Worm (Caenorhabditis elegans) whole organism, L4/young adult: Measurements from ENCODE around the gene T12G3.11.

Experiments used
- W03F9.2 ChIP-seq: fragments of 150-350 bp; optimal IDR thresholded peaks from 2 replicates; lab custom pipeline; 2014; ENCODE audit warnings: missing biosample characterization, missing genetic modification characterization
- him-1 ChIP-seq: sonication (generic microtip); optimal IDR thresholded peaks from 2 replicates; lab custom pipeline; 2016; ENCODE audit warnings: missing genotype, missing genetic modification reagents, missing genetic modification characterization, missing compliant biosample characterization

DNA sequence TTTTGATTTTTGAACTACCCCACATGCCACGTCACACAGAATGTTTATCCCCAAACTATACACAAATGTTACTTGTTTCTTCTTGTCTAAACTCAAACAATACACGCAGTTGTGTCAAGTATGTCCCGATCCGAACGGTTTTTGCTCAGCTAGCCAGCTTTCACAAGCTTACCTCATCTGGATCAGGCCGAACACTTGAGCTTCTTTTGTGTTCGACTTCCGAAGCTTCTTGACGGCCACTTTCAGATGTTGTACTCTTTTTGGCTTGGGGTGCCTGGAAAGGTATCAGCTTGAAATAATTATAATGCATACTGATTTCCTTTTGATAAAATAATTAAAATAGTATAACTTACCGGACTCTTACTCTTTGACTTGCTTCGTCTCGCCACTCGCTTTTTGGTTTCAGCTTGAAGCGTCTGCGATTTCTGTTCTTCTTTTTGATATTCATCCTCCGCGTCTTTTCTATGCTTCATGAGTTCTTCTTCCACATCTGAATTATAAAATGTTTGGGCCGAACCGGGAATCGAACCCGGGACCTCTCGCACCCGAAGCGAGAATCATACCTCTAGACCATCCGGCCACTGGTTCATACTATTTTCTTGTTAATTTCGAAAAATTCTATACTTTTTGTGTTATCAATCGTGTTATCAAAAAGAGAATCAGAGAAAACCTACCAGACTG, 24.3 kb downstream of the T12G3.11 start:
- TF ChIP-seq him-1 (tag; lab: Kevin White, UChicago) (no peak), W03F9.2 (tag; lab: Kevin White, UChicago) (no peak)
